Fruit fly (Drosophila melanogaster): Measurements from ENCODE around the gene vari.

vari gene

DNA sequence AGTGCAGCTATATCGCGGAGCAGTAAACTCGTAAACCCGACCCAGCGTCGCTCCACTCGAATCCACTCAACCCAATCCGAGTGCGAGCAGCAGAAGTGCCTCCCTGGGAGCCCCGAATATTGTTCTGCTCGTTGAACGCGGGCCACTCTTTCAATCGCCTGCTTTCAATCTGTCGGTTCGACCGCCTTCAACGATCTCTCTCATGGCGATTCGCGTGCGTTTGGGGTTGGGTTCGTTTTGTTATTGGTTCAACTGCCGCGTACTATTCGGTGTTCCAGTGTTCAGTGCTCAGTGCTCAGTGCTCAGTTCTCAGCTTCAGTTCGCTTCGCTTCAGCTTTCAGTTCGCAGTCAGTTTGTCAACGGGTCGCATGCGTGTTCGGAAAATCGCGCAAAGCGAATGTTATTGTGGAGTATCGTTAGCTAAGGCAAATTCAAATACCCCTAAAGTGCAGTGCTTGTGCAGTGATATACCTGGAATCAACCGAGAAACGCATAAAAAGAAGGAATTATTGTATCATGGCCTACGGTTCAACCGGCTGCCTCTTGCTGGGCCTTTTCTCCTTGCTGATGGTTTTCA lies 43.7 kb upstream of the vari start, which contains the start of gene CG31676:
CG31676 (plus strand) TSS at position 289 of the 577 bp plus-strand sequence.
- TF ChIP-seq CG11294 (GFP tag; IDR thresholded peaks at IDR 0.05) (no peak), net (GFP tag; optimal IDR thresholded peaks at IDR 0.05) (no peak), CG6163 (GFP tag; IDR thresholded peaks at IDR 0.05) (0 out of 3 replicates have a peak, but pooled peaks have one; percentile 36), Eip78C (GFP tag) (peak; percentile 73), eg (GFP tag; IDR thresholded peaks at IDR 0.05) (peak; percentile 5; the same call in 1 of the 3 replicates), Hr4 (GFP tag; optimal IDR thresholded peaks at IDR 0.05) (no peak), Gug (GFP tag; IDR thresholded peaks at IDR 0.05) (no peak), CG9139 (GFP tag; optimal IDR thresholded peaks at IDR 0.05) (no peak), spab (GFP tag; optimal IDR thresholded peaks at IDR 0.05) (no peak), Hr39 (GFP tag; optimal IDR thresholded peaks at IDR 0.05) (no peak), CG8119 (GFP tag; IDR thresholded peaks at IDR 0.05) (0 out of 3 replicates have a peak, but pooled peaks have one; percentile 19), CG8319 (GFP tag; optimal IDR thresholded peaks at IDR 0.05) (no peak), esn (GFP tag; optimal IDR thresholded peaks at IDR 0.05) (no peak), CG10669 (GFP tag; optimal IDR thresholded peaks at IDR 0.05) (no peak), CG32006 (GFP tag; optimal IDR thresholded peaks at IDR 0.05) (no peak), vri (GFP tag; optimal IDR thresholded peaks at IDR 0.05) (no peak)

dm6 chr2L:20840006-20840405 lies 43.2 kb upstream of the vari start:
- TF ChIP-seq CG11762 (GFP tag; optimal IDR thresholded peaks at IDR 0.05; ENCODE audit: insufficient read depth) = peak; percentile 23
- TF ChIP-seq ss (GFP tag; optimal IDR thresholded peaks at IDR 0.05) = no peak
- peak; percentile 48; the same call in 1 of the 2 replicates for TF ChIP-seq CG11294 (GFP tag; IDR thresholded peaks at IDR 0.05)
- no peak for TF ChIP-seq fd85E (GFP tag; optimal IDR thresholded peaks at IDR 0.05)
- no peak for TF ChIP-seq CG8119 (GFP tag; IDR thresholded peaks at IDR 0.05)
- no peak for TF ChIP-seq Met (GFP tag; optimal IDR thresholded peaks at IDR 0.05)
- no peak for TF ChIP-seq CG34406 (GFP tag; optimal IDR thresholded peaks at IDR 0.05)
- no peak for TF ChIP-seq Eip78C (GFP tag)
- no peak for TF ChIP-seq CG32006 (GFP tag; optimal IDR thresholded peaks at IDR 0.05)
- TF ChIP-seq CG15336 (GFP tag; IDR thresholded peaks at IDR 0.05) = no peak
- no peak for TF ChIP-seq OdsH (GFP tag; optimal IDR thresholded peaks at IDR 0.05)
- no peak for TF ChIP-seq lz (GFP tag; optimal IDR thresholded peaks at IDR 0.05)
- no peak for TF ChIP-seq salr (GFP tag; optimal IDR thresholded peaks at IDR 0.05)
- TF ChIP-seq CG6792 (GFP tag; optimal IDR thresholded peaks at IDR 0.05) = no peak
- TF ChIP-seq dsx (GFP tag; optimal IDR thresholded peaks at IDR 0.05; ENCODE audit: poor library complexity, severe bottlenecking) = no peak
- TF ChIP-seq Sox102F (GFP tag; optimal IDR thresholded peaks at IDR 0.05) = no peak
- no peak for TF ChIP-seq dac (GFP tag; optimal IDR thresholded peaks at IDR 0.05)
- no peak for TF ChIP-seq Smox (GFP tag; optimal IDR thresholded peaks at IDR 0.05)
- TF ChIP-seq Eip93F (GFP tag; optimal IDR thresholded peaks at IDR 0.05) = no peak
- peak; percentile 36; the same call in 1 of the 2 replicates for TF ChIP-seq Gug (GFP tag; IDR thresholded peaks at IDR 0.05)
- TF ChIP-seq fkh (GFP tag; optimal IDR thresholded peaks at IDR 0.05) = no peak
- no peak for TF ChIP-seq pdm3 (GFP tag; optimal IDR thresholded peaks at IDR 0.05)
- 0 out of 3 replicates have a peak, but pooled peaks have one; percentile 40 for TF ChIP-seq eg (GFP tag; IDR thresholded peaks at IDR 0.05)
- TF ChIP-seq CG6276 (GFP tag; optimal IDR thresholded peaks at IDR 0.05) = peak; percentile 82
- TF ChIP-seq Hr39 (GFP tag; optimal IDR thresholded peaks at IDR 0.05) = no peak
- TF ChIP-seq CG6854 (GFP tag; optimal IDR thresholded peaks at IDR 0.05) = no peak
- no peak for TF ChIP-seq CG7368 (GFP tag; optimal IDR thresholded peaks at IDR 0.05)
- TF ChIP-seq acj6 (GFP tag; optimal IDR thresholded peaks at IDR 0.05) = no peak
- no peak for TF ChIP-seq CG1621 (tag; optimal IDR thresholded peaks at IDR 0.05)
- TF ChIP-seq spab (GFP tag; optimal IDR thresholded peaks at IDR 0.05) = no peak
- TF ChIP-seq Hr38 (GFP tag; optimal IDR thresholded peaks at IDR 0.05) = no peak
- no peak for TF ChIP-seq Sox14 (GFP tag; optimal IDR thresholded peaks at IDR 0.05)
- no peak for TF ChIP-seq Sox15 (GFP tag; optimal IDR thresholded peaks at IDR 0.05)
- no peak for TF ChIP-seq CG11902 (GFP tag; optimal IDR thresholded peaks at IDR 0.05)
- TF ChIP-seq Eip75B (GFP tag; optimal IDR thresholded peaks at IDR 0.05) = no peak
- TF ChIP-seq vri (GFP tag; optimal IDR thresholded peaks at IDR 0.05) = no peak
- TF ChIP-seq CG8632 (GFP tag; optimal IDR thresholded peaks at IDR 0.05) = no peak
- no peak for TF ChIP-seq fd59A (GFP tag; optimal IDR thresholded peaks at IDR 0.05)
- TF ChIP-seq CG6808 (GFP tag; optimal IDR thresholded peaks at IDR 0.05) = no peak
